Fruit fly (Drosophila melanogaster): ENCODE measurements around the gene CG9259.
A peak's percentile ranks its signal among the peaks of the same experiment; 100 is the strongest.

CG9259 gene

DNA sequence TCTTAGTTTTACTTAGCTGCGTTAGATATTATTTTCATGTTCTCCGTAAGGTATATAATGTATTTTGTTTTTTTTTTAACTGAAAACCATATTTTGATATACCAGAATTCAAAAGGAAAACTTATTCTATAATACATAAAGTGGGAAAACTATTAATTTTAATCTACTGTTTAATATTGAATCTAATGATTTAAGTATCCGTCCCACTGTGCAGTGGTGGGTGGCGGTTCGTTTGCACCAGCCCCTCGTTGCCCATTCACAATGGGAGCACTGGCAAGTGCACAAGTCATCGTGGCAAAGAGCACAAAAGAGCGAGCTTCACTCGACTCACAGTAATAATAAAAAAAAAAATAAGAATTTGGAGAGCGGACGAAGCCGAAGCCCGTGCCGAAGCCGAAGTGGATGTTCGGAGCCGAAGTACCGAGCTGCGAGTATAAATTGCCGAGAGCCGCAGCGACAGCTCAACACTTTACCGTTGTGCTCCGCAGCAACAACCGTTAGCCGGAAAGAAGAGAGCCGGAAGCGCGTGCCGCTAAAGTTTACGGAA is 7.3 kb downstream of the CG9259 start, which contains the start of gene CG34136 (continued):
- TF ChIP-seq CG16779 (GFP tag; IDR thresholded peaks at IDR 0.05): no peak
- TF ChIP-seq ro (GFP tag; IDR thresholded peaks at IDR 0.05): no peak
- no peak for TF ChIP-seq Scr (GFP tag; IDR thresholded peaks at IDR 0.05; ENCODE audit: partially characterized antibody)
- TF ChIP-seq unc-4 (GFP tag; IDR thresholded peaks at IDR 0.05; ENCODE audit: partially characterized antibody): 0 out of 2 replicates have a peak, but pooled peaks have one; percentile 20
- TF ChIP-seq Lpt (GFP tag; optimal IDR thresholded peaks at IDR 0.05): no peak
- peak; percentile 22 for TF ChIP-seq CG12155 (GFP tag; optimal IDR thresholded peaks at IDR 0.05)
- TF ChIP-seq MESR4 (GFP tag; optimal IDR thresholded peaks at IDR 0.05): no peak
- peak; percentile 11 for TF ChIP-seq CG2875 (GFP tag; optimal IDR thresholded peaks at IDR 0.05)
- TF ChIP-seq pan (optimal IDR thresholded peaks at IDR 0.05): no peak
- peak in 1 of 2 experiments; percentile 25 for TF ChIP-seq pan (GFP tag; optimal IDR thresholded peaks at IDR 0.05 in 1 of 2, IDR thresholded peaks at IDR 0.05 in 1 of 2)
- TF ChIP-seq Fer1 (GFP tag; optimal IDR thresholded peaks at IDR 0.05): peak; percentile 12
- TF ChIP-seq Dll (GFP tag; IDR thresholded peaks at IDR 0.05; ENCODE audit: partially characterized antibody): no peak; the same call in 3 of the 4 replicates
- no peak for TF ChIP-seq B-H2 (GFP tag; optimal IDR thresholded peaks at IDR 0.05)
- no peak for TF ChIP-seq ATbp (GFP tag; optimal IDR thresholded peaks at IDR 0.05)
- no peak for TF ChIP-seq CG11093 (GFP tag; IDR thresholded peaks at IDR 0.05)
- TF ChIP-seq crc (GFP tag; optimal IDR thresholded peaks at IDR 0.05): no peak
- no peak for TF ChIP-seq CkIIα-i1 (GFP tag; IDR thresholded peaks at IDR 0.05)
- TF ChIP-seq wdn (GFP tag; IDR thresholded peaks at IDR 0.05): no peak
- no peak for TF ChIP-seq Antp (GFP tag; optimal IDR thresholded peaks at IDR 0.05)
- peak; percentile 42 for TF ChIP-seq Asciz (GFP tag; optimal IDR thresholded peaks at IDR 0.05)
- peak; percentile 55 for TF ChIP-seq CG18262 (tag; optimal IDR thresholded peaks at IDR 0.05)
- TF ChIP-seq sc (optimal IDR thresholded peaks at IDR 0.05): no peak
- TF ChIP-seq sc (GFP tag; optimal IDR thresholded peaks at IDR 0.05): no peak
- no peak for TF ChIP-seq Doc3 (GFP tag; IDR thresholded peaks at IDR 0.05; ENCODE audit: partially characterized antibody)
- TF ChIP-seq CG7556 (GFP tag; optimal IDR thresholded peaks at IDR 0.05): no peak
- no peak for TF ChIP-seq Stat92E (GFP tag; optimal IDR thresholded peaks at IDR 0.05)
- TF ChIP-seq vfl (GFP tag; optimal IDR thresholded peaks at IDR 0.05): no peak
- peak; percentile 52 for TF ChIP-seq Sox100B (GFP tag; optimal IDR thresholded peaks at IDR 0.05)
- no peak for TF ChIP-seq CG17612 (GFP tag; IDR thresholded peaks at IDR 0.05)
- TF ChIP-seq Mrtf (GFP tag; IDR thresholded peaks at IDR 0.05): no peak
- peak; percentile 9 for TF ChIP-seq her (GFP tag; optimal IDR thresholded peaks at IDR 0.05)
- no peak for TF ChIP-seq CG9876 (GFP tag; optimal IDR thresholded peaks at IDR 0.05)
- TF ChIP-seq Dip3 (GFP tag; optimal IDR thresholded peaks at IDR 0.05): no peak
- TF ChIP-seq ap (GFP tag; IDR thresholded peaks at IDR 0.05): no peak
- no peak for TF ChIP-seq CG13296 (GFP tag; optimal IDR thresholded peaks at IDR 0.05)
- no peak for TF ChIP-seq Doc2 (GFP tag; IDR thresholded peaks at IDR 0.05)
- TF ChIP-seq PHDP (tag; optimal IDR thresholded peaks at IDR 0.05): peak; percentile 37
- no peak for TF ChIP-seq CG16813 (GFP tag; IDR thresholded peaks at IDR 0.05; ENCODE audit: partially characterized antibody)
- no peak for TF ChIP-seq ems (GFP tag; optimal IDR thresholded peaks at IDR 0.05)
- no peak for TF ChIP-seq mld (GFP tag; IDR thresholded peaks at IDR 0.05; ENCODE audit: partially characterized antibody)
- TF ChIP-seq CG4404 (GFP tag; IDR thresholded peaks at IDR 0.05): no peak
- TF ChIP-seq E2f1 (GFP tag; IDR thresholded peaks at IDR 0.05): peak; percentile 26; the same call in 1 of the 2 replicates
- no peak for TF ChIP-seq Ets65A (GFP tag)
- TF ChIP-seq Oaz (GFP tag; IDR thresholded peaks at IDR 0.05): no peak
- TF ChIP-seq CG30431 (GFP tag; optimal IDR thresholded peaks at IDR 0.05): no peak
- TF ChIP-seq pfk (GFP tag; optimal IDR thresholded peaks at IDR 0.05): no peak
- TF ChIP-seq CrebB (tag; optimal IDR thresholded peaks at IDR 0.05): no peak
- no peak for TF ChIP-seq CG7357 (GFP tag; IDR thresholded peaks at IDR 0.05)
- no peak for TF ChIP-seq CG1603 (tag; optimal IDR thresholded peaks at IDR 0.05)
- TF ChIP-seq twi (tag; optimal IDR thresholded peaks at IDR 0.05): no peak
- TF ChIP-seq CG32772 (GFP tag; IDR thresholded peaks at IDR 0.05): no peak

All from whole organism, embryonic.